Fruit fly (Drosophila melanogaster): ENCODE data around the gene CG34258.

- no peak for TF ChIP-seq EcR (GFP tag; optimal IDR thresholded peaks at IDR 0.05)
- no peak for TF ChIP-seq usp (GFP tag; optimal IDR thresholded peaks at IDR 0.05)
- TF ChIP-seq psq (optimal IDR thresholded peaks at IDR 0.05): no peak
- no peak for TF ChIP-seq Dll (optimal IDR thresholded peaks at IDR 0.05)
- TF ChIP-seq pan (optimal IDR thresholded peaks at IDR 0.05): no peak
- TF ChIP-seq CG8478 (optimal IDR thresholded peaks at IDR 0.05): no peak
These were observed 11.4 kb downstream of the CG34258 start for dm6 chr3L:19940349-19940748.

Data from whole organism.